Worm (Caenorhabditis elegans) whole organism, late embryonic: ENCODE results near the gene sra-8.

Experiments
- C08G9.2 ChIP-seq: sonication (generic microtip); optimal IDR thresholded peaks from 2 replicates; lab custom pipeline; 2016; ENCODE audit warnings: mild to moderate bottlenecking, missing genetic modification characterization, moderate library complexity, missing compliant biosample characterization
- C38D4.7 ChIP-seq: fragments of 200-800 bp; sonication (Bioruptor generic); optimal IDR thresholded peaks from 2 replicates; lab custom pipeline; 2018; ENCODE audit warnings: mild to moderate bottlenecking, missing genetic modification characterization, moderate library complexity, missing compliant biosample characterization
- F13H6.1 ChIP-seq: sonication (generic microtip); optimal IDR thresholded peaks from 2 replicates; lab custom pipeline; 2016; ENCODE audit warnings: missing genetic modification characterization, missing compliant biosample characterization
- K02D7.2 ChIP-seq: sonication (generic microtip); optimal IDR thresholded peaks from 2 replicates; lab custom pipeline; 2017; ENCODE audit warnings: mild to moderate bottlenecking, missing genetic modification characterization, missing compliant biosample characterization
- T23F11.4 ChIP-seq: fragments of 200-800 bp; sonication (Bioruptor generic); optimal IDR thresholded peaks from 2 replicates; lab custom pipeline; 2018; ENCODE audit warnings: mild to moderate bottlenecking, missing genetic modification characterization, missing compliant biosample characterization
- Y22D7AL.16 ChIP-seq: sonication (generic microtip); optimal IDR thresholded peaks from 2 replicates; lab custom pipeline; 2016; ENCODE audit warnings: missing genetic modification characterization, missing compliant biosample characterization
- ama-1 ChIP-seq: fragments of 150-350 bp; optimal IDR thresholded peaks from 2 replicates; lab custom pipeline; 2014
- ceh-14 ChIP-seq: sonication (generic microtip); optimal IDR thresholded peaks from 2 replicates; lab custom pipeline; 2016; ENCODE audit warnings: missing genotype, missing genetic modification characterization, missing compliant biosample characterization
- ceh-19 ChIP-seq: fragments of 200-800 bp; sonication (Bioruptor generic); optimal IDR thresholded peaks from 2 replicates; lab custom pipeline; 2018; ENCODE audit warnings: mild to moderate bottlenecking, missing genetic modification characterization, missing compliant biosample characterization
- ceh-2 ChIP-seq: sonication (generic microtip); optimal IDR thresholded peaks from 2 replicates; lab custom pipeline; 2016; ENCODE audit warnings: missing genotype, missing genetic modification characterization, missing compliant biosample characterization
- ceh-30 ChIP-seq: fragments of 150-350 bp; optimal IDR thresholded peaks from 2 replicates; lab custom pipeline; 2014; ENCODE audit warnings: missing biosample characterization, missing genetic modification characterization
- ceh-31 ChIP-seq: sonication (generic microtip); optimal IDR thresholded peaks from 2 replicates; lab custom pipeline; 2016; ENCODE audit warnings: missing genetic modification characterization, missing compliant biosample characterization
- ceh-34 ChIP-seq: sonication (generic microtip); optimal IDR thresholded peaks from 2 replicates; lab custom pipeline; 2016; ENCODE audit warnings: mild to moderate bottlenecking, missing genetic modification characterization, missing compliant biosample characterization
- ceh-45 ChIP-seq: fragments of 200-800 bp; sonication (Bioruptor generic); IDR thresholded peaks from 2 replicates; pipeline ENCODE4 v1.3.6; 2022; ENCODE audit warnings: missing genetic modification reagents, missing genetic modification characterization, missing compliant biosample characterization
- ceh-48 ChIP-seq: sonication (generic microtip); optimal IDR thresholded peaks from 2 replicates; lab custom pipeline; 2016; ENCODE audit warnings: missing genetic modification characterization, inconsistent platforms, missing compliant biosample characterization
- ceh-9 ChIP-seq: sonication (generic microtip); optimal IDR thresholded peaks from 2 replicates; lab custom pipeline; 2016; ENCODE audit warnings: mild to moderate bottlenecking, missing genetic modification characterization, inconsistent platforms, missing compliant biosample characterization
- dve-1 ChIP-seq: sonication (generic microtip); optimal IDR thresholded peaks from 2 replicates; lab custom pipeline; 2017; ENCODE audit warnings: antibody characterized with exemption, mild to moderate bottlenecking, missing genetic modification characterization, missing compliant biosample characterization
- elt-4 ChIP-seq: sonication (generic microtip); optimal IDR thresholded peaks from 2 replicates; lab custom pipeline; 2016; ENCODE audit warnings: missing genetic modification characterization, missing compliant biosample characterization
- eyg-1 ChIP-seq: sonication (generic microtip); optimal IDR thresholded peaks from 2 replicates; lab custom pipeline; 2016; ENCODE audit warnings: missing genotype, missing genetic modification characterization, missing compliant biosample characterization
- fax-1 ChIP-seq: sonication (generic microtip); optimal IDR thresholded peaks from 2 replicates; lab custom pipeline; 2016; ENCODE audit warnings: missing genotype, missing genetic modification characterization, missing compliant biosample characterization
- fkh-10 ChIP-seq: fragments of 150-350 bp; optimal IDR thresholded peaks from 2 replicates; lab custom pipeline; 2014; ENCODE audit warnings: missing biosample characterization, missing genetic modification reagents, missing genetic modification characterization
- fkh-6 ChIP-seq: sonication (generic microtip); optimal IDR thresholded peaks from 2 replicates; lab custom pipeline; 2016; ENCODE audit warnings: missing genetic modification characterization, missing compliant biosample characterization
- gmeb-2 ChIP-seq: sonication (generic microtip); optimal IDR thresholded peaks from 2 replicates; lab custom pipeline; 2016; ENCODE audit warnings: missing genetic modification characterization, inconsistent platforms, missing compliant biosample characterization
- hlh-15 ChIP-seq: sonication (generic microtip); optimal IDR thresholded peaks from 2 replicates; lab custom pipeline; 2016; ENCODE audit warnings: missing genetic modification characterization, missing compliant biosample characterization
- hlh-30 ChIP-seq: sonication (generic microtip); optimal IDR thresholded peaks from 2 replicates; lab custom pipeline; 2017; ENCODE audit warnings: antibody characterized with exemption, missing genetic modification characterization, missing compliant biosample characterization; ENCODE audit not compliant: insufficient read depth
- hlh-6 ChIP-seq: sonication (generic microtip); optimal IDR thresholded peaks from 2 replicates; lab custom pipeline; 2016; ENCODE audit warnings: missing genotype, missing genetic modification characterization, missing compliant biosample characterization
- lim-6 ChIP-seq: sonication (generic microtip); optimal IDR thresholded peaks from 2 replicates; lab custom pipeline; 2016; ENCODE audit warnings: missing genetic modification characterization, missing compliant biosample characterization
- lin-11 ChIP-seq: fragments of 200-800 bp; sonication (Bioruptor generic); optimal IDR thresholded peaks from 2 replicates; lab custom pipeline; 2018; ENCODE audit warnings: mild to moderate bottlenecking, missing genetic modification characterization, missing compliant biosample characterization
- madf-2 ChIP-seq: sonication (generic microtip); optimal IDR thresholded peaks from 2 replicates; lab custom pipeline; 2017; ENCODE audit warnings: missing genetic modification characterization, missing compliant biosample characterization
- nfya-1 ChIP-seq: sonication (generic microtip); optimal IDR thresholded peaks from 2 replicates; lab custom pipeline; 2017; ENCODE audit warnings: missing genetic modification characterization, mild to moderate bottlenecking, missing compliant biosample characterization, antibody characterized with exemption, moderate library complexity
- nhr-11 ChIP-seq: fragments of 150-350 bp; optimal IDR thresholded peaks from 2 replicates; lab custom pipeline; 2014; ENCODE audit warnings: missing biosample characterization, missing genetic modification characterization
- nhr-232 ChIP-seq: sonication (generic microtip); optimal IDR thresholded peaks from 2 replicates; lab custom pipeline; 2016; ENCODE audit warnings: missing genetic modification characterization, missing compliant biosample characterization
- odd-2 ChIP-seq: sonication (generic microtip); optimal IDR thresholded peaks from 2 replicates; lab custom pipeline; 2017; ENCODE audit warnings: antibody characterized with exemption, mild to moderate bottlenecking, missing genetic modification characterization, missing compliant biosample characterization
- pag-3 ChIP-seq: sonication (generic microtip); optimal IDR thresholded peaks from 2 replicates; lab custom pipeline; 2016; ENCODE audit warnings: missing compliant biosample characterization, missing genetic modification characterization, borderline replicate concordance
- pat-9 ChIP-seq: fragments of 200-800 bp; sonication (Bioruptor generic); optimal IDR thresholded peaks from 2 replicates; lab custom pipeline; 2018; ENCODE audit warnings: mild to moderate bottlenecking, missing genetic modification characterization, moderate library complexity, missing compliant biosample characterization
- pax-1 ChIP-seq: fragments of 150-350 bp; optimal IDR thresholded peaks from 2 replicates; lab custom pipeline; 2014; ENCODE audit warnings: missing biosample characterization, missing genetic modification characterization
- pha-2 ChIP-seq: sonication (generic microtip); optimal IDR thresholded peaks from 2 replicates; lab custom pipeline; 2017; ENCODE audit warnings: mild to moderate bottlenecking, missing genetic modification characterization, missing compliant biosample characterization
- pha-4 ChIP-seq: fragments of 150-350 bp; optimal IDR thresholded peaks from 2 replicates; lab custom pipeline; 2018; ENCODE audit warnings: missing biosample characterization, missing genetic modification reagents, missing genetic modification characterization
- pqm-1 ChIP-seq: sonication (generic microtip); optimal IDR thresholded peaks from 2 replicates; lab custom pipeline; 2016; ENCODE audit warnings: missing genetic modification characterization, missing compliant biosample characterization
- ref-2 ChIP-seq: sonication (generic microtip); optimal IDR thresholded peaks from 2 replicates; lab custom pipeline; 2016; ENCODE audit warnings: missing genetic modification characterization, missing compliant biosample characterization
- sdc-2 ChIP-seq: sonication (generic microtip); optimal IDR thresholded peaks from 2 replicates; lab custom pipeline; 2016; ENCODE audit warnings: missing genotype, missing genetic modification characterization, missing compliant biosample characterization
- sox-2 ChIP-seq: fragments of 200-800 bp; sonication (Bioruptor generic); IDR thresholded peaks from 2 replicates; pipeline ENCODE4 v1.3.6; 2022; ENCODE audit warnings: missing genetic modification reagents, missing genetic modification characterization, missing compliant biosample characterization
- sox-4 ChIP-seq: sonication (generic microtip); optimal IDR thresholded peaks from 2 replicates; lab custom pipeline; 2017; ENCODE audit warnings: mild to moderate bottlenecking, missing genetic modification characterization, inconsistent platforms, missing compliant biosample characterization
- syd-9 ChIP-seq: sonication (generic microtip); optimal IDR thresholded peaks from 2 replicates; lab custom pipeline; 2016; ENCODE audit warnings: mild to moderate bottlenecking, missing genetic modification characterization, moderate library complexity, missing compliant biosample characterization
- tbx-2 ChIP-seq: sonication (generic microtip); optimal IDR thresholded peaks from 2 replicates; lab custom pipeline; 2016; ENCODE audit warnings: missing genetic modification characterization, missing compliant biosample characterization
- tbx-7 ChIP-seq: sonication (generic microtip); optimal IDR thresholded peaks from 2 replicates; lab custom pipeline; 2016; ENCODE audit warnings: missing genotype, missing genetic modification characterization, missing compliant biosample characterization
- ttx-3 ChIP-seq: sonication (generic microtip); optimal IDR thresholded peaks from 2 replicates; lab custom pipeline; 2016; ENCODE audit warnings: missing genetic modification reagents, missing genetic modification characterization, missing compliant biosample characterization
- unc-55 ChIP-seq: sonication (generic microtip); optimal IDR thresholded peaks from 2 replicates; lab custom pipeline; 2017; ENCODE audit warnings: missing biosample characterization, missing genetic modification reagents, missing genetic modification characterization
- ztf-16 ChIP-seq: sonication (generic microtip); optimal IDR thresholded peaks from 2 replicates; lab custom pipeline; 2017; ENCODE audit warnings: missing genetic modification characterization, missing compliant biosample characterization

Gene sra-8

DNA sequence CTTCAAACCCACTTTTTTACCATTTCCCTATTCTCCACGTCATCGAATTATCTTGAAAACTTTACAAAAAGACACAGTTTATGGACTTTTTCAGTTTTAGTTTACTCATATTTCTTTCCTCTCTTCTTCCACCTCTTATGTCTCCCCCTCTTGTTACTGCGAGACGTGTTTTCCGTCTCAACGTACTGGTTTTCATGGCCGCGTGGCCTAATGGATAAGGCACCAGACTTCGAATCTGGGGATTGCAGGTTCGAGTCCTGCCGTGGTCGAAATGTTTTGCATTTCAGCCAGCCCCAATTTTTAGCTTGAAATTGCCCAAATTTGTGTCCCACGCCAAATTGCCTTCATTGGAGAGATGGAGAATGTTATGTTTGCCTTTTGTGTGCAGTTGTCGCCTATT lies 28.5 kb downstream of the sra-8 start (continued):
- TF ChIP-seq pha-4 (tag; lab: Kevin White, UChicago) (no peak), T23F11.4 (peak; percentile 80), K02D7.2 (tag; lab: Kevin White, UChicago) (peak; percentile 72), ceh-19 (GFP tag; lab: Kevin White, UChicago) (peak; percentile 91), elt-4 (no peak), hlh-15 (tag; lab: Kevin White, UChicago) (peak; percentile 77), C08G9.2 (tag; lab: Kevin White, UChicago) (peak; percentile 72), eyg-1 (tag; lab: Kevin White, UChicago) (peak; percentile 82), hlh-6 (tag; lab: Kevin White, UChicago) (peak; percentile 93), ref-2 (tag; lab: Kevin White, UChicago) (peak; percentile 85), unc-55 (GFP tag; lab: Kevin White, UChicago) (no peak), lin-11 (tag; lab: Kevin White, UChicago) (peak; percentile 75), fkh-6 (tag; lab: Kevin White, UChicago) (peak; percentile 88), pag-3 (tag; lab: Kevin White, UChicago) (peak; percentile 68), sdc-2 (tag; lab: Kevin White, UChicago) (peak; percentile 80), madf-2 (tag; lab: Kevin White, UChicago) (peak; percentile 76), Y22D7AL.16 (tag; lab: Kevin White, UChicago) (peak; percentile 81), pqm-1 (tag; lab: Kevin White, UChicago) (no peak), syd-9 (peak; percentile 86), ceh-14 (tag; lab: Kevin White, UChicago) (peak; percentile 16), ceh-34 (peak; percentile 80), gmeb-2 (tag; lab: Kevin White, UChicago) (peak; percentile 81), fax-1 (tag; lab: Kevin White, UChicago) (peak; percentile 67), ztf-16 (tag; lab: Kevin White, UChicago) (peak; percentile 68), tbx-2 (tag; lab: Kevin White, UChicago) (peak; percentile 67), fkh-10 (GFP tag; lab: Kevin White, UChicago) (no peak), tbx-7 (peak; percentile 45), F13H6.1 (tag; lab: Kevin White, UChicago) (peak; percentile 68), ceh-30 (tag; lab: Kevin White, UChicago) (no peak), ceh-2 (tag; lab: Kevin White, UChicago) (peak; percentile 60), hlh-30 (peak; percentile 39), lim-6 (tag; lab: Kevin White, UChicago) (peak; percentile 16), dve-1 (peak; percentile 83), nhr-232 (tag; lab: Kevin White, UChicago) (peak; percentile 89), ceh-48 (tag; lab: Kevin White, UChicago) (peak; percentile 73), odd-2 (tag; lab: Kevin White, UChicago) (no peak), sox-4 (peak; percentile 89)

DNA sequence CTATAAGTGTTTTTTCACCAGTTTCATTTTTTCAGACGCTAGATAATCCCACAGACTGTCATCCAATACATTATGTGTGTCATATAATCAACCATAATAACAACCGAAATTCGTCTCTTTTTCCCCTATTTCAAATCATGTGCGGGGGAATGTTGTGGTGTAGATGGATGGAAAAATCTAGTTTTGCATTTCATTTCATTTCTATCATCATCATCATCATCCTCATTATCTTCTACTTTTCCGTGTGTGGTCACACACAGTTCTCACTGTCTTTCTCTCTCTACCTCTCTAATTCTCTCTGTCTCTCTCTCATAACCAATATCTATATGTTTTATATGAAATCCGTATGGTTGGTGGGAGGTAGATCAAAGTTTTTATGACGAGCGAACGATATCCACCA lies 35.9 kb downstream of the sra-8 start:
- TF ChIP-seq C38D4.7 (no peak), fax-1 (tag; lab: Kevin White, UChicago) (no peak), ceh-45 (GFP tag; lab: Robert Waterston, UW) (no peak), ama-1 (lab: Kevin White, UChicago) (no peak), pat-9 (tag; lab: Kevin White, UChicago) (no peak), nhr-11 (no peak), ttx-3 (no peak), nfya-1 (tag; lab: Kevin White, UChicago) (peak; percentile 20), lim-6 (tag; lab: Kevin White, UChicago) (no peak), ztf-16 (tag; lab: Kevin White, UChicago) (no peak), pha-2 (tag; lab: Kevin White, UChicago) (no peak), ceh-31 (tag; lab: Kevin White, UChicago) (peak; percentile 7), pax-1 (no peak), sox-2 (GFP tag; lab: Robert Waterston, UW) (no peak), ceh-9 (tag; lab: Kevin White, UChicago) (no peak), hlh-30 (no peak)
